Fruit fly (Drosophila melanogaster) whole organism: Measurements from ENCODE around the gene witty.

Experiments
- CG8478 ChIP-seq: fragments of >200 bp; optimal IDR thresholded peaks from 2 replicates; lab custom pipeline; 2018; ENCODE audit warnings: inconsistent platforms
- psq ChIP-seq: fragments of >200 bp; optimal IDR thresholded peaks from 2 replicates; lab custom pipeline; 2017
- usp ChIP-seq: fragments of >200 bp; optimal IDR thresholded peaks from 2 replicates; lab custom pipeline; 2017; ENCODE audit warnings: missing biosample characterization, missing genetic modification characterization, mixed read lengths

dm6 chr2L:8304635-8305034 is 33.5 kb upstream of the witty start:
- TF ChIP-seq psq (lab: Kevin White, UChicago) (no peak), CG8478 (lab: Kevin White, UChicago) (no peak), usp (GFP tag; lab: Kevin White, UChicago) (no peak)
